Worm (Caenorhabditis elegans): ENCODE data around the gene fbxa-52.
"Not testable (repeated sequence)": the region's sequence is repeated elsewhere in the genome, so short reads cannot be mapped to it uniquely, and the experiment has no call there.

DNA sequence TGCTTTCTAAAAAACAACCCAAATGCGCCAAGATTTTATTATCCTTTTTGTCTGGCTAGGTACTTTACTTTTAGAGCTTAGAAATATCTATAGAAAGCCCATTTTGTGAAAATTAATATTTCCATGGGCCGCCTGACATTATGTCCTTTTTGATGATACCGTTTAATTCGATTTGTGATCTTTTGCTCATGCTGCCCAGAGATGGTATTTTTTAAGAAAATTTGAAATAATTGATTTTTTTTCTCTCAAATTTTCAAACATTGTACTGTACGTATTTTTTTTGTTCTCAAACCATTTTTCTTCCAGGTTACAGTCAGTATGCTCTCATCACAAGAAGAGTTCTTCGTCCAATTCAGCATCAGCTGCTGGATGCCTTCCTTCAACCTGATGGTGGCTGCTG lies 30.1 kb upstream of the fbxa-52 start, which contains the start of gene Y75D11A.2:
- not testable (repeated sequence) for TF ChIP-seq dao-5, W03F9.2, him-1 (tag; optimal IDR thresholded peaks at IDR 0.05)

Data from whole organism, L4/young adult.